Fruit fly (Drosophila melanogaster): ENCODE results near the gene CG8132.
A peak's percentile ranks its signal among the peaks of the same experiment; 100 is the strongest.

CG8132 gene

dm6 chr3R:9353276-9353652 is 48.0 kb upstream of the CG8132 start (continued):
- TF ChIP-seq CG11723 (GFP tag; optimal IDR thresholded peaks at IDR 0.05): peak; percentile 61
- TF ChIP-seq B-H1 (GFP tag; IDR thresholded peaks at IDR 0.05): no peak
- no peak for TF ChIP-seq HmgD (GFP tag; optimal IDR thresholded peaks at IDR 0.05)
- no peak for TF ChIP-seq H15 (GFP tag; IDR thresholded peaks at IDR 0.05)
- no peak for TF ChIP-seq gcm2 (GFP tag; optimal IDR thresholded peaks at IDR 0.05)
- TF ChIP-seq toy (GFP tag; IDR thresholded peaks at IDR 0.05): no peak
- peak; percentile 93 for TF ChIP-seq Sox102F (GFP tag; optimal IDR thresholded peaks at IDR 0.05)
- no peak for TF ChIP-seq CG5953 (GFP tag; IDR thresholded peaks at IDR 0.05)
- no peak for TF ChIP-seq lov (optimal IDR thresholded peaks at IDR 0.05)
- TF ChIP-seq lov (GFP tag; IDR thresholded peaks at IDR 0.05): no peak
- no peak for TF ChIP-seq Hey (tag; optimal IDR thresholded peaks at IDR 0.05)
- TF ChIP-seq mld (GFP tag; IDR thresholded peaks at IDR 0.05; ENCODE audit: partially characterized antibody): no peak
- TF ChIP-seq CG5180 (GFP tag; optimal IDR thresholded peaks at IDR 0.05): peak; percentile 64
- TF ChIP-seq CG4707 (GFP tag; optimal IDR thresholded peaks at IDR 0.05): peak; percentile 52
- TF ChIP-seq sc (optimal IDR thresholded peaks at IDR 0.05): no peak
- TF ChIP-seq sc (GFP tag; optimal IDR thresholded peaks at IDR 0.05): peak; percentile 81
- peak; percentile 91 for TF ChIP-seq Ets65A (GFP tag)
- no peak for TF ChIP-seq CG11696 (GFP tag; IDR thresholded peaks at IDR 0.05)
- peak; percentile 46 for TF ChIP-seq Usf (GFP tag; optimal IDR thresholded peaks at IDR 0.05)
- TF ChIP-seq ERR (GFP tag; optimal IDR thresholded peaks at IDR 0.05): no peak
- TF ChIP-seq vvl (GFP tag; IDR thresholded peaks at IDR 0.05): no peak
- peak; percentile 42 to 95 for TF ChIP-seq Hr51 (GFP tag; optimal IDR thresholded peaks at IDR 0.05)
- peak; percentile 67 for TF ChIP-seq zf30C (GFP tag; optimal IDR thresholded peaks at IDR 0.05)
- no peak for TF ChIP-seq dm (GFP tag; optimal IDR thresholded peaks at IDR 0.05)
- TF ChIP-seq fu2 (GFP tag; optimal IDR thresholded peaks at IDR 0.05): peak; percentile 2
- TF ChIP-seq CoRest (tag; optimal IDR thresholded peaks at IDR 0.05): peak; percentile 93
- TF ChIP-seq CG12104 (GFP tag; optimal IDR thresholded peaks at IDR 0.05): peak; percentile 87
- peak; percentile 85 for TF ChIP-seq org-1 (GFP tag; optimal IDR thresholded peaks at IDR 0.05)
- no peak for TF ChIP-seq CG11085 (GFP tag; IDR thresholded peaks at IDR 0.05)
- peak; percentile 70 for TF ChIP-seq D19B (GFP tag; optimal IDR thresholded peaks at IDR 0.05)
- no peak for TF ChIP-seq ara (GFP tag; IDR thresholded peaks at IDR 0.05)
- no peak for TF ChIP-seq sr (GFP tag; IDR thresholded peaks at IDR 0.05)
- TF ChIP-seq CG8359 (GFP tag; optimal IDR thresholded peaks at IDR 0.05; ENCODE audit: borderline replicate concordance): peak; percentile 63
- TF ChIP-seq Mes4 (GFP tag; optimal IDR thresholded peaks at IDR 0.05): peak; percentile 44
- peak; percentile 85 for TF ChIP-seq salm (tag; optimal IDR thresholded peaks at IDR 0.05)
- no peak for TF ChIP-seq Atf3 (GFP tag; optimal IDR thresholded peaks at IDR 0.05)
- peak; percentile 54 for TF ChIP-seq CG10274 (GFP tag; optimal IDR thresholded peaks at IDR 0.05)
- TF ChIP-seq unc-4 (GFP tag; IDR thresholded peaks at IDR 0.05; ENCODE audit: partially characterized antibody): no peak
- peak; percentile 81 for TF ChIP-seq CG17568 (GFP tag; optimal IDR thresholded peaks at IDR 0.05)
- peak; percentile 90 for TF ChIP-seq D19A (tag; optimal IDR thresholded peaks at IDR 0.05)
- TF ChIP-seq C15 (GFP tag; IDR thresholded peaks at IDR 0.05): no peak
- peak; percentile 59 for TF ChIP-seq CG4617 (GFP tag; optimal IDR thresholded peaks at IDR 0.05; ENCODE audit: borderline replicate concordance)
- no peak for TF ChIP-seq CG11695 (GFP tag; IDR thresholded peaks at IDR 0.05)
- peak; percentile 84 for TF ChIP-seq CG3407 (GFP tag; optimal IDR thresholded peaks at IDR 0.05)
- no peak for TF ChIP-seq CG9932 (GFP tag; IDR thresholded peaks at IDR 0.05)
- TF ChIP-seq Deaf1 (tag; optimal IDR thresholded peaks at IDR 0.05): peak; percentile 63
- TF ChIP-seq CG12744 (GFP tag; optimal IDR thresholded peaks at IDR 0.05): no peak
- no peak for TF ChIP-seq jigr1 (GFP tag; IDR thresholded peaks at IDR 0.05)
- TF ChIP-seq Six4 (GFP tag; optimal IDR thresholded peaks at IDR 0.05): peak; percentile 79
- TF ChIP-seq Xbp1 (GFP tag; optimal IDR thresholded peaks at IDR 0.05): peak; percentile 84
- no peak for TF ChIP-seq CG31365 (tag; optimal IDR thresholded peaks at IDR 0.05)
- TF ChIP-seq CG1647 (GFP tag; optimal IDR thresholded peaks at IDR 0.05): peak; percentile 46
- no peak for TF ChIP-seq ken (GFP tag; IDR thresholded peaks at IDR 0.05)
